Worm (Caenorhabditis elegans): ENCODE data around the gene T05C12.8.

Gene T05C12.8

ce11 chrII:8157991-8158390 lies 32.4 kb downstream of the T05C12.8 start, which contains the start of gene pch-2 (continued):
- peak; percentile 15; the same call in 1 of the 2 replicates for TF ChIP-seq ceh-91 (GFP tag; IDR thresholded peaks at IDR 0.05)
- TF ChIP-seq mel-28 (tag; optimal IDR thresholded peaks at IDR 0.05; ENCODE audit: borderline replicate concordance), result no peak
- TF ChIP-seq F37B4.10 (GFP tag; IDR thresholded peaks at IDR 0.05), result no peak
- peak; percentile 54; the same call in 1 of the 2 replicates for TF ChIP-seq madf-8 (GFP tag; conservative IDR thresholded peaks at IDR 0.05)
- TF ChIP-seq K11D2.4 (GFP tag; IDR thresholded peaks at IDR 0.05), result no peak
- TF ChIP-seq mxl-1 (tag; optimal IDR thresholded peaks at IDR 0.05), result no peak
- no peak for TF ChIP-seq unc-130 (GFP tag; optimal IDR thresholded peaks at IDR 0.05)
- TF ChIP-seq zim-3 (tag; optimal IDR thresholded peaks at IDR 0.05), result no peak
- TF ChIP-seq him-1 (tag; optimal IDR thresholded peaks at IDR 0.05), result no peak
- no peak for TF ChIP-seq B0336.3 (GFP tag; IDR thresholded peaks at IDR 0.05)
- TF ChIP-seq akir-1 (GFP tag; optimal IDR thresholded peaks at IDR 0.05), result no peak
- TF ChIP-seq F57A8.1 (GFP tag; optimal IDR thresholded peaks at IDR 0.05), result no peak
- no peak for TF ChIP-seq F55B11.4 (tag; optimal IDR thresholded peaks at IDR 0.05; ENCODE audit: borderline replicate concordance, insufficient read depth)
- no peak for TF ChIP-seq ceh-40 (GFP tag; IDR thresholded peaks at IDR 0.05)
- TF ChIP-seq chd-7 (tag; optimal IDR thresholded peaks at IDR 0.05), result no peak
- TF ChIP-seq nhr-80 (tag; optimal IDR thresholded peaks at IDR 0.05), result no peak
- no peak for TF ChIP-seq Y95B8A.8 (GFP tag; IDR thresholded peaks at IDR 0.05)
- no peak for TF ChIP-seq B0035.1 (tag; optimal IDR thresholded peaks at IDR 0.05)
- TF ChIP-seq ceh-27 (GFP tag; optimal IDR thresholded peaks at IDR 0.05), result no peak
- no peak for TF ChIP-seq aptf-3 (GFP tag; IDR thresholded peaks at IDR 0.05)
- TF ChIP-seq attf-5 (GFP tag; optimal IDR thresholded peaks at IDR 0.05), result peak; percentile 69
- no peak for TF ChIP-seq T26A5.8 (tag; optimal IDR thresholded peaks at IDR 0.05)
- TF ChIP-seq dpl-1 (GFP tag; optimal IDR thresholded peaks at IDR 0.05), result peak; percentile 58
- TF ChIP-seq snpc-1.1 (tag; optimal IDR thresholded peaks at IDR 0.05; ENCODE audit: insufficient read depth), result no peak
- no peak for TF ChIP-seq tlf-1 (GFP tag; optimal IDR thresholded peaks at IDR 0.05)
- no peak for TF ChIP-seq F22D6.2 (tag; optimal IDR thresholded peaks at IDR 0.05)
- TF ChIP-seq ets-4 (GFP tag; optimal IDR thresholded peaks at IDR 0.05), result no peak
- no peak for TF ChIP-seq mcd-1 (GFP tag; IDR thresholded peaks at IDR 0.05)
- no peak for TF ChIP-seq F23B12.7 (tag; optimal IDR thresholded peaks at IDR 0.05; ENCODE audit: insufficient read depth)
- no peak for TF ChIP-seq somi-1 (GFP tag; optimal IDR thresholded peaks at IDR 0.05)
- TF ChIP-seq nhr-27 (tag; optimal IDR thresholded peaks at IDR 0.05), result no peak
- no peak for TF ChIP-seq Y67H2A.10 (GFP tag; conservative IDR thresholded peaks at IDR 0.05)
- TF ChIP-seq hlh-12 (tag; optimal IDR thresholded peaks at IDR 0.05), result no peak
- no peak for TF ChIP-seq hlh-26 (GFP tag; conservative IDR thresholded peaks at IDR 0.05)
- no peak for TF ChIP-seq mes-4 (tag; optimal IDR thresholded peaks at IDR 0.05)
- TF ChIP-seq nhr-120 (GFP tag; IDR thresholded peaks at IDR 0.05), result no peak
- no peak for TF ChIP-seq lsy-27 (tag; optimal IDR thresholded peaks at IDR 0.05; ENCODE audit: borderline replicate concordance, insufficient read depth)
- TF ChIP-seq xnd-1 (tag; optimal IDR thresholded peaks at IDR 0.05), result peak; percentile 13
- no peak for TF ChIP-seq egl-18 (GFP tag; IDR thresholded peaks at IDR 0.05)
- no peak for TF ChIP-seq egrh-3 (GFP tag; IDR thresholded peaks at IDR 0.05)
- no peak for TF ChIP-seq pbrm-1 (GFP tag; IDR thresholded peaks at IDR 0.05)
- TF ChIP-seq let-607 (tag; optimal IDR thresholded peaks at IDR 0.05), result no peak
- no peak for TF ChIP-seq madf-10 (tag; optimal IDR thresholded peaks at IDR 0.05)
- TF ChIP-seq dox-1 (GFP tag; IDR thresholded peaks at IDR 0.05), result peak; percentile 72
- no peak for TF ChIP-seq lir-1 (GFP tag; conservative IDR thresholded peaks at IDR 0.05)
- no peak for TF ChIP-seq tbp1 (GFP tag; optimal IDR thresholded peaks at IDR 0.05)
- no peak for TF ChIP-seq ceh-100 (GFP tag; IDR thresholded peaks at IDR 0.05)
- TF ChIP-seq K12H6.12 (tag; optimal IDR thresholded peaks at IDR 0.05), result no peak
- no peak for TF ChIP-seq hsf-1 (GFP tag; IDR thresholded peaks at IDR 0.05)

Data from whole organism, young adult.